Worm (Caenorhabditis elegans) whole organism, L3 larva: ENCODE data around the gene act-2.

Source experiments
- R02D3.7 ChIP-seq: fragments of 150-350 bp; optimal IDR thresholded peaks from 2 replicates; lab custom pipeline; 2014; ENCODE audit warnings: missing biosample characterization, missing genetic modification characterization
- ZK546.5 ChIP-seq: sonication (generic microtip); optimal IDR thresholded peaks from 2 replicates; lab custom pipeline; 2017; ENCODE audit warnings: missing biosample characterization, missing genetic modification characterization
- aly-2 ChIP-seq: fragments of 150-350 bp; optimal IDR thresholded peaks from 2 replicates; lab custom pipeline; 2014; ENCODE audit warnings: missing biosample characterization, missing genetic modification characterization
- ama-1 ChIP-seq: fragments of 150-350 bp; optimal IDR thresholded peaks from 2 replicates; lab custom pipeline; 2018
- ceh-16 ChIP-seq: sonication (generic microtip); optimal IDR thresholded peaks from 2 replicates; lab custom pipeline; 2017; ENCODE audit warnings: missing biosample characterization, missing genetic modification characterization
- ceh-28 ChIP-seq: fragments of 150-350 bp; optimal IDR thresholded peaks from 2 replicates; lab custom pipeline; 2014; ENCODE audit warnings: missing biosample characterization, missing genetic modification reagents, missing genetic modification characterization
- ceh-82 ChIP-seq: fragments of 150-350 bp; optimal IDR thresholded peaks from 2 replicates; lab custom pipeline; 2014; ENCODE audit warnings: missing biosample characterization, missing genetic modification characterization
- ceh-9 ChIP-seq: sonication (generic microtip); optimal IDR thresholded peaks from 2 replicates; lab custom pipeline; 2018; ENCODE audit warnings: missing biosample characterization, missing genetic modification characterization
- daf-12 ChIP-seq: fragments of 150-350 bp; optimal IDR thresholded peaks from 2 replicates; lab custom pipeline; 2014; ENCODE audit warnings: missing biosample characterization, missing genetic modification reagents, missing genetic modification characterization
- egl-27 ChIP-seq: sonication (generic microtip); optimal IDR thresholded peaks from 4 replicates; lab custom pipeline; 2017; ENCODE audit warnings: missing biosample characterization, missing genetic modification reagents, missing genetic modification characterization
- egl-5 ChIP-seq: fragments of 150-350 bp; optimal IDR thresholded peaks from 2 replicates; lab custom pipeline; 2017; ENCODE audit warnings: missing biosample characterization, missing genetic modification reagents, missing genetic modification characterization, inconsistent platforms
- elt-1 ChIP-seq: fragments of 150-350 bp; optimal IDR thresholded peaks from 2 replicates; lab custom pipeline; 2014; ENCODE audit warnings: missing biosample characterization, missing genetic modification characterization
- elt-2 ChIP-seq: sonication (generic microtip); optimal IDR thresholded peaks from 2 replicates; lab custom pipeline; 2016; ENCODE audit warnings: missing genetic modification reagents, mild to moderate bottlenecking, missing genetic modification characterization, missing compliant biosample characterization
- elt-3 ChIP-seq, 3 experiments: fragments of 150-350 bp in 1 of 3; sonication (generic microtip) in 2 of 3; optimal IDR thresholded peaks; 2 replicates in 2 of 3; 4 replicates in 1 of 3; lab custom pipeline; 2014 to 2017; ENCODE audit warnings: missing biosample characterization in 3 of 3, missing genetic modification characterization in 3 of 3
- eor-1 ChIP-seq, 2 experiments: fragments of 150-350 bp; optimal IDR thresholded peaks; 2 replicates each; lab custom pipeline; 2014 to 2018; ENCODE audit warnings: missing biosample characterization in 2 of 2, missing genetic modification characterization in 2 of 2
- fkh-10 ChIP-seq: sonication (generic microtip); optimal IDR thresholded peaks from 2 replicates; lab custom pipeline; 2017; ENCODE audit warnings: missing biosample characterization, missing genetic modification reagents, missing genetic modification characterization
- fkh-2 ChIP-seq: fragments of 150-350 bp; optimal IDR thresholded peaks from 2 replicates; lab custom pipeline; 2014; ENCODE audit warnings: missing biosample characterization, missing genetic modification reagents, missing genetic modification characterization
- fos-1 ChIP-seq: fragments of 150-350 bp; optimal IDR thresholded peaks from 2 replicates; lab custom pipeline; 2014; ENCODE audit warnings: missing biosample characterization, missing genetic modification characterization
- hmg-11 ChIP-seq: sonication (generic microtip); optimal IDR thresholded peaks from 2 replicates; lab custom pipeline; 2016; ENCODE audit warnings: missing genetic modification characterization, missing compliant biosample characterization
- jun-1 ChIP-seq: fragments of 150-350 bp; optimal IDR thresholded peaks from 2 replicates; lab custom pipeline; 2014; ENCODE audit warnings: missing biosample characterization, missing genetic modification reagents, missing genetic modification characterization
- lin-15B ChIP-seq: fragments of 150-350 bp; optimal IDR thresholded peaks from 2 replicates; lab custom pipeline; 2014; ENCODE audit warnings: missing biosample characterization, missing genetic modification characterization
- lin-39 ChIP-seq: fragments of 150-350 bp; optimal IDR thresholded peaks from 2 replicates; lab custom pipeline; 2018; ENCODE audit warnings: missing biosample characterization, missing genetic modification reagents, missing genetic modification characterization
- lsy-12 ChIP-seq: sonication (generic microtip); optimal IDR thresholded peaks from 2 replicates; lab custom pipeline; 2016; ENCODE audit warnings: mild to moderate bottlenecking, missing genetic modification characterization, missing compliant biosample characterization
- mml-1 ChIP-seq: fragments of 150-350 bp; sonication (generic microtip); optimal IDR thresholded peaks from 3 replicates; lab custom pipeline; 2014; ENCODE audit warnings: missing biosample characterization, missing genetic modification characterization
- nfya-1 ChIP-seq: sonication (generic microtip); optimal IDR thresholded peaks from 2 replicates; lab custom pipeline; 2017; ENCODE audit warnings: missing genetic modification characterization, mild to moderate bottlenecking, missing compliant biosample characterization, antibody characterized with exemption, moderate library complexity; ENCODE audit not compliant: insufficient read depth
- nhr-23 ChIP-seq: fragments of 150-350 bp; optimal IDR thresholded peaks from 2 replicates; lab custom pipeline; 2014; ENCODE audit warnings: missing biosample characterization, missing genetic modification reagents, missing genetic modification characterization
- nhr-25 ChIP-seq: sonication (generic microtip); optimal IDR thresholded peaks from 2 replicates; lab custom pipeline; 2017; ENCODE audit warnings: missing biosample characterization, missing genetic modification characterization
- nhr-28 ChIP-seq: fragments of 150-350 bp; optimal IDR thresholded peaks from 2 replicates; lab custom pipeline; 2014; ENCODE audit warnings: missing biosample characterization, missing genetic modification characterization
- nhr-43 ChIP-seq: sonication (generic microtip); optimal IDR thresholded peaks from 2 replicates; lab custom pipeline; 2016; ENCODE audit warnings: mild to moderate bottlenecking, missing genetic modification characterization, missing compliant biosample characterization; ENCODE audit not compliant: poor library complexity, severe bottlenecking
- nhr-67 ChIP-seq: fragments of 150-350 bp; optimal IDR thresholded peaks from 2 replicates; lab custom pipeline; 2014; ENCODE audit warnings: missing biosample characterization, missing genetic modification characterization
- nhr-76 ChIP-seq: fragments of 150-350 bp; sonication (generic microtip); optimal IDR thresholded peaks from 5 replicates; lab custom pipeline; 2014; ENCODE audit warnings: missing biosample characterization, missing genetic modification characterization
- pha-4 ChIP-seq: fragments of 150-350 bp; optimal IDR thresholded peaks from 2 replicates; lab custom pipeline; 2014; ENCODE audit warnings: missing biosample characterization, missing genetic modification reagents, missing genetic modification characterization
- pqm-1 ChIP-seq: fragments of 150-350 bp; optimal IDR thresholded peaks from 2 replicates; lab custom pipeline; 2017; ENCODE audit warnings: missing biosample characterization, missing genetic modification characterization, inconsistent platforms
- sea-2 ChIP-seq: fragments of 150-350 bp; sonication (generic microtip); optimal IDR thresholded peaks from 4 replicates; lab custom pipeline; 2014; ENCODE audit warnings: missing biosample characterization, missing genetic modification reagents, missing genetic modification characterization
- skn-1 ChIP-seq: fragments of 150-350 bp; optimal IDR thresholded peaks from 2 replicates; lab custom pipeline; 2014; ENCODE audit warnings: missing biosample characterization, missing genetic modification characterization
- snpc-4 ChIP-seq: fragments of 150-350 bp; optimal IDR thresholded peaks from 2 replicates; lab custom pipeline; 2014; ENCODE audit warnings: missing biosample characterization, missing genetic modification characterization
- tbx-2 ChIP-seq: sonication (generic microtip); optimal IDR thresholded peaks from 2 replicates; lab custom pipeline; 2016; ENCODE audit warnings: mild to moderate bottlenecking, missing genetic modification characterization, missing compliant biosample characterization
- unc-39 ChIP-seq: sonication (generic microtip); optimal IDR thresholded peaks from 4 replicates; lab custom pipeline; 2017; ENCODE audit warnings: missing biosample characterization, missing genetic modification characterization
- unc-62 ChIP-seq: fragments of 150-350 bp; sonication (generic microtip); optimal IDR thresholded peaks from 4 replicates; lab custom pipeline; 2014; ENCODE audit warnings: missing biosample characterization, missing genetic modification reagents, missing genetic modification characterization
- zag-1 ChIP-seq: fragments of 150-350 bp; optimal IDR thresholded peaks from 2 replicates; lab custom pipeline; 2014; ENCODE audit warnings: missing biosample characterization, missing genetic modification characterization
- ztf-4 ChIP-seq: fragments of 150-350 bp; optimal IDR thresholded peaks from 2 replicates; lab custom pipeline; 2014; ENCODE audit warnings: missing biosample characterization, missing genetic modification characterization

Gene act-2

ce11 chrV:11127197-11127596 lies 49.2 kb upstream of the act-2 start, which contains the start of gene jmjd-5:
TSS of gene jmjd-5 (plus strand) at chrV:11127497.
- TF ChIP-seq pha-4 (no peak), ama-1 (no peak), eor-1 (tag; optimal IDR thresholded peaks at IDR 0.05; lab: Kevin White, UChicago) (no peak), egl-27 (tag; lab: Kevin White, UChicago) (no peak), sea-2 (GFP tag; lab: Kevin White, UChicago) (no peak), elt-1 (tag; lab: Kevin White, UChicago) (no peak), skn-1 (tag; lab: Kevin White, UChicago) (no peak), daf-12 (tag; lab: Kevin White, UChicago) (no peak), pqm-1 (tag; lab: Kevin White, UChicago) (no peak), nhr-25 (tag; lab: Kevin White, UChicago) (no peak), zag-1 (tag; lab: Kevin White, UChicago) (no peak), jun-1 (tag; lab: Kevin White, UChicago) (no peak), lin-15B (no peak)
- TF ChIP-seq, all 47 proteins: peak for 0

- TF ChIP-seq aly-2 (no peak), mml-1 (tag; lab: Kevin White, UChicago) (no peak), egl-27 (tag; lab: Kevin White, UChicago) (no peak), ama-1 (no peak), nhr-23 (tag; lab: Kevin White, UChicago) (no peak), elt-2 (tag; lab: Kevin White, UChicago) (no peak), fkh-2 (tag; lab: Kevin White, UChicago) (no peak), elt-1 (tag; lab: Kevin White, UChicago) (no peak), ceh-28 (tag; lab: Kevin White, UChicago) (no peak), ceh-9 (tag; lab: Kevin White, UChicago) (no peak)
- TF ChIP-seq, all 47 proteins: peak for 0
These were observed 47.0 kb upstream of the act-2 start, which contains the start of gene C06H2.2 for ce11 chrV:11124922-11125321. TSS of gene C06H2.2 (plus strand) at chrV:11125222.

ce11 chrV:11123817-11124337 lies 45.9 kb upstream of the act-2 start, which contains the start of the genes atp-5 and lmtr-3:
TSS of gene atp-5 (minus strand) at chrV:11123867.
TSS of gene lmtr-3 (plus strand) at chrV:11124186.
- TF ChIP-seq pqm-1 (tag; lab: Kevin White, UChicago) (peak; percentile 42), nhr-25 (tag; lab: Kevin White, UChicago) (peak; percentile 64), R02D3.7 (tag; lab: Kevin White, UChicago) (peak; percentile 14), lsy-12 (tag; lab: Kevin White, UChicago) (peak; percentile 52), ceh-28 (tag; lab: Kevin White, UChicago) (no peak), unc-62 (no peak), elt-2 (tag; lab: Kevin White, UChicago) (peak; percentile 64), nhr-43 (tag; lab: Kevin White, UChicago) (peak; percentile 91), unc-39 (tag; lab: Kevin White, UChicago) (no peak), lin-15B (peak; percentile 85), ceh-82 (tag; lab: Kevin White, UChicago) (no peak), nhr-23 (tag; lab: Kevin White, UChicago) (peak; percentile 52), snpc-4 (peak; percentile 81), hmg-11 (peak; percentile 80), fkh-10 (GFP tag; lab: Kevin White, UChicago) (no peak), pha-4 (peak; percentile 81), nfya-1 (tag; lab: Kevin White, UChicago) (peak; percentile 74), lin-39 (tag; lab: Kevin White, UChicago) (peak; percentile 65)

- peak; percentile 22 for TF ChIP-seq ceh-82 (tag; lab: Kevin White, UChicago)
- TF ChIP-seq fkh-10 (GFP tag; lab: Kevin White, UChicago) = no peak
- no peak for TF ChIP-seq ztf-4 (tag; lab: Kevin White, UChicago)
- peak; percentile 11 for TF ChIP-seq ama-1
- TF ChIP-seq ceh-28 (tag; lab: Kevin White, UChicago) = peak; percentile 1
- peak; percentile 54 for TF ChIP-seq nhr-25 (tag; lab: Kevin White, UChicago)
- TF ChIP-seq fos-1 (tag; lab: Kevin White, UChicago) = no peak
- no peak for TF ChIP-seq nhr-76 (tag; lab: Kevin White, UChicago)
- no peak for TF ChIP-seq nhr-67 (tag; lab: Kevin White, UChicago)
- no peak for TF ChIP-seq unc-39 (tag; lab: Kevin White, UChicago)
- no peak for TF ChIP-seq snpc-4
- TF ChIP-seq jun-1 (tag; lab: Kevin White, UChicago) = no peak
- TF ChIP-seq lin-15B = no peak
- TF ChIP-seq tbx-2 (tag; lab: Kevin White, UChicago) = no peak
- TF ChIP-seq nhr-28 (tag; lab: Kevin White, UChicago) = no peak
- TF ChIP-seq lsy-12 (tag; lab: Kevin White, UChicago) = no peak
- no peak for TF ChIP-seq fkh-2 (tag; lab: Kevin White, UChicago)
- no peak for TF ChIP-seq ceh-9 (tag; lab: Kevin White, UChicago)
- TF ChIP-seq elt-1 (tag; lab: Kevin White, UChicago) = peak; percentile 42
- TF ChIP-seq daf-12 (tag; lab: Kevin White, UChicago) = no peak
- TF ChIP-seq skn-1 (tag; lab: Kevin White, UChicago) = no peak
- TF ChIP-seq elt-2 (tag; lab: Kevin White, UChicago) = peak; percentile 60
- TF ChIP-seq ZK546.5 (tag; lab: Kevin White, UChicago) = no peak
- TF ChIP-seq egl-5 = no peak
- peak; percentile 15 for TF ChIP-seq pqm-1 (tag; lab: Kevin White, UChicago)
- TF ChIP-seq pha-4 = no peak
- no peak for TF ChIP-seq ceh-16 (tag; lab: Kevin White, UChicago)
- TF ChIP-seq eor-1 (tag; optimal IDR thresholded peaks at IDR 0.05; lab: Kevin White, UChicago) = no peak
- TF ChIP-seq nfya-1 (tag; lab: Kevin White, UChicago) = peak; percentile 10
- no peak for TF ChIP-seq hmg-11
- no peak for TF ChIP-seq elt-3 (tag; optimal IDR thresholded peaks at IDR 0.05; lab: Kevin White, UChicago)
- no peak for TF ChIP-seq unc-62
- no peak for TF ChIP-seq aly-2
These were observed 44.5 kb upstream of the act-2 start, which contains the start of gene mboa-2 for ce11 chrV:11122466-11122865. TSS of gene mboa-2 (minus strand) at chrV:11122493.
